Fruit fly (Drosophila melanogaster) whole organism, adult: Measurements from ENCODE around the gene CG13678.

ENCODE experiments used
- CG11617 ChIP-seq: fragments of 200-800 bp; sonication (Bioruptor generic); optimal IDR thresholded peaks from 2 replicates; lab custom pipeline; 2017; ENCODE audit warnings: mild to moderate bottlenecking, missing biosample characterization, missing genetic modification reagents, missing genetic modification characterization
- CG12768 ChIP-seq: fragments of 200-800 bp; sonication (Bioruptor generic); optimal IDR thresholded peaks from 2 replicates; lab custom pipeline; 2017; ENCODE audit warnings: missing biosample characterization, missing genetic modification characterization, mild to moderate bottlenecking, moderate library complexity, missing genetic modification reagents
- CG14711 ChIP-seq: fragments of 200-800 bp; sonication (Bioruptor generic); optimal IDR thresholded peaks from 2 replicates; lab custom pipeline; 2018; ENCODE audit warnings: missing biosample characterization, mild to moderate bottlenecking, missing genetic modification characterization, moderate library complexity
- CG1620 ChIP-seq: fragments of 200-800 bp; sonication (Bioruptor generic); optimal IDR thresholded peaks from 2 replicates; lab custom pipeline; 2016; ENCODE audit warnings: missing biosample characterization, missing genetic modification characterization
- CG33017 ChIP-seq: fragments of 200-800 bp; sonication (Bioruptor generic); optimal IDR thresholded peaks from 2 replicates; lab custom pipeline; 2018; ENCODE audit warnings: missing biosample characterization, mild to moderate bottlenecking, missing genetic modification characterization, moderate library complexity
- CG5204 ChIP-seq: fragments of 200-800 bp; sonication (Bioruptor generic); optimal IDR thresholded peaks from 2 replicates; lab custom pipeline; 2016; ENCODE audit warnings: missing biosample characterization, missing genetic modification characterization
- CG7045 ChIP-seq: fragments of 200-800 bp; sonication (Bioruptor generic); optimal IDR thresholded peaks from 2 replicates; lab custom pipeline; 2017; ENCODE audit warnings: missing biosample characterization, mild to moderate bottlenecking, missing genetic modification characterization
- CG7101 ChIP-seq: fragments of 200-800 bp; sonication (Bioruptor generic); optimal IDR thresholded peaks from 2 replicates; lab custom pipeline; 2018; ENCODE audit warnings: missing biosample characterization, mild to moderate bottlenecking, missing genetic modification characterization, moderate library complexity
- Clk ChIP-seq: fragments of 200-800 bp; sonication (Bioruptor generic); optimal IDR thresholded peaks from 2 replicates; lab custom pipeline; 2017; ENCODE audit warnings: missing biosample characterization, missing genetic modification characterization
- Crg-1 ChIP-seq: fragments of 200-800 bp; sonication (Bioruptor generic); optimal IDR thresholded peaks from 2 replicates; lab custom pipeline; 2016; ENCODE audit warnings: missing biosample characterization, missing genetic modification characterization
- Hr96 ChIP-seq: fragments of 200-800 bp; sonication (Bioruptor generic); optimal IDR thresholded peaks from 2 replicates; lab custom pipeline; 2016; ENCODE audit warnings: missing biosample characterization, missing genetic modification characterization
- Mnt ChIP-seq: fragments of 200-800 bp; sonication (Bioruptor generic); optimal IDR thresholded peaks from 2 replicates; lab custom pipeline; 2016; ENCODE audit warnings: missing biosample characterization, mild to moderate bottlenecking, missing genetic modification characterization
- bab1 ChIP-seq: fragments of 200-800 bp; sonication (Bioruptor generic); optimal IDR thresholded peaks from 3 replicates; lab custom pipeline; 2019; ENCODE audit warnings: missing biosample characterization, mild to moderate bottlenecking, missing genetic modification characterization, moderate library complexity
- cic ChIP-seq: fragments of 200-800 bp; sonication (Bioruptor generic); optimal IDR thresholded peaks from 2 replicates; lab custom pipeline; 2017; ENCODE audit warnings: missing biosample characterization, mild to moderate bottlenecking, missing genetic modification characterization, moderate library complexity
- cnc ChIP-seq, 2 experiments: fragments of >200 bp; optimal IDR thresholded peaks; 2 replicates each; lab custom pipeline; 2017
- kay ChIP-seq: fragments of 200-800 bp; sonication (Bioruptor generic); peaks from one replicate; lab custom pipeline; 2016; ENCODE audit warnings: missing biosample characterization, missing genetic modification characterization, borderline replicate concordance
- ovo ChIP-seq: fragments of 200-800 bp; sonication (Bioruptor generic); optimal IDR thresholded peaks from 2 replicates; lab custom pipeline; 2016; ENCODE audit warnings: missing biosample characterization, missing genetic modification characterization
- pad ChIP-seq: fragments of 200-800 bp; sonication (Bioruptor generic); optimal IDR thresholded peaks from 3 replicates; lab custom pipeline; 2017; ENCODE audit warnings: missing biosample characterization, missing genetic modification characterization, mild to moderate bottlenecking, moderate library complexity, missing genetic modification reagents
- tj ChIP-seq: fragments of 200-800 bp; sonication (Bioruptor generic); optimal IDR thresholded peaks from 3 replicates; lab custom pipeline; 2017; ENCODE audit warnings: missing biosample characterization, mild to moderate bottlenecking, missing genetic modification characterization, moderate library complexity
- toe ChIP-seq: fragments of 200-800 bp; sonication (Bioruptor generic); optimal IDR thresholded peaks from 2 replicates; lab custom pipeline; 2016; ENCODE audit warnings: missing biosample characterization, missing genetic modification characterization

The CG13678 gene

dm6 chr3L:8186627-8187396 is 35.1 kb upstream of the CG13678 start, which contains the start of the genes ERR and Atg18a:
TSS of gene ERR (minus strand) at chr3L:8186671.
TSS of gene Atg18a (plus strand) at chr3L:8186857.
- TF ChIP-seq cnc (optimal IDR thresholded peaks at IDR 0.05; lab: Kevin White, UChicago), result no peak
- TF ChIP-seq CG5204 (GFP tag; lab: Kevin White, UChicago), result no peak
- TF ChIP-seq CG14711 (tag; lab: Kevin White, UChicago), result peak; percentile 82
- peak; percentile 92 for TF ChIP-seq Hr96 (GFP tag; lab: Kevin White, UChicago)
- peak; percentile 83 for TF ChIP-seq CG33017
- TF ChIP-seq cic, result peak; percentile 76
- TF ChIP-seq pad (GFP tag; lab: Kevin White, UChicago), result peak; percentile 84
- peak; percentile 86 for TF ChIP-seq ovo (GFP tag; lab: Kevin White, UChicago)
- TF ChIP-seq CG1620, result peak; percentile 96
- peak; percentile 65 for TF ChIP-seq kay (GFP tag; lab: Kevin White, UChicago)
- peak; percentile 89 for TF ChIP-seq CG11617 (GFP tag; lab: Kevin White, UChicago)
- peak; percentile 88 for TF ChIP-seq Mnt (GFP tag; lab: Kevin White, UChicago)
- peak; percentile 93 for TF ChIP-seq Clk (GFP tag; lab: Kevin White, UChicago)
- TF ChIP-seq CG7045, result peak; percentile 89
- peak; percentile 88 for TF ChIP-seq CG12768 (GFP tag; lab: Kevin White, UChicago)
- peak; percentile 90 for TF ChIP-seq CG7101 (tag; lab: Kevin White, UChicago)
- TF ChIP-seq bab1 (GFP tag; lab: Kevin White, UChicago), result peak; percentile 89
- peak; percentile 96 for TF ChIP-seq toe (GFP tag; lab: Kevin White, UChicago)
- peak; percentile 68 for TF ChIP-seq tj (GFP tag; lab: Kevin White, UChicago)
- peak; percentile 87 for TF ChIP-seq Crg-1 (GFP tag; lab: Kevin White, UChicago)

dm6 chr3L:8187397-8187811 is 34.5 kb upstream of the CG13678 start:
- TF ChIP-seq CG5204 (GFP tag; lab: Kevin White, UChicago), result no peak
- TF ChIP-seq CG7045, result no peak
- no peak for TF ChIP-seq pad (GFP tag; lab: Kevin White, UChicago)
- TF ChIP-seq ovo (GFP tag; lab: Kevin White, UChicago), result no peak
- no peak for TF ChIP-seq kay (GFP tag; lab: Kevin White, UChicago)
- no peak for TF ChIP-seq cic
- TF ChIP-seq CG33017, result no peak

- no peak for TF ChIP-seq Clk (GFP tag; lab: Kevin White, UChicago)
- no peak for TF ChIP-seq CG7101 (tag; lab: Kevin White, UChicago)
- TF ChIP-seq kay (GFP tag; lab: Kevin White, UChicago), result no peak
- TF ChIP-seq CG5204 (GFP tag; lab: Kevin White, UChicago), result no peak
- no peak for TF ChIP-seq pad (GFP tag; lab: Kevin White, UChicago)
- TF ChIP-seq CG33017, result no peak
- TF ChIP-seq CG12768 (GFP tag; lab: Kevin White, UChicago), result no peak
- no peak for TF ChIP-seq ovo (GFP tag; lab: Kevin White, UChicago)
- TF ChIP-seq CG7045, result no peak
- no peak for TF ChIP-seq bab1 (GFP tag; lab: Kevin White, UChicago)
- no peak for TF ChIP-seq Hr96 (GFP tag; lab: Kevin White, UChicago)
- no peak for TF ChIP-seq CG11617 (GFP tag; lab: Kevin White, UChicago)
These were observed 32.7 kb upstream of the CG13678 start for dm6 chr3L:8189234-8189633.

dm6 chr3L:8191042-8191613 is 30.8 kb upstream of the CG13678 start, which contains the start of gene MED24:
TSS of gene MED24 (plus strand) at chr3L:8191270.
- peak; percentile 20 for TF ChIP-seq Mnt (GFP tag; lab: Kevin White, UChicago)
- peak; percentile 14 for TF ChIP-seq CG7045
- TF ChIP-seq CG12768 (GFP tag; lab: Kevin White, UChicago), result no peak
- TF ChIP-seq CG33017, result peak; percentile 9
- peak; percentile 23 for TF ChIP-seq bab1 (GFP tag; lab: Kevin White, UChicago)
- peak; percentile 35 for TF ChIP-seq CG7101 (tag; lab: Kevin White, UChicago)
- TF ChIP-seq cic, result no peak
- TF ChIP-seq CG14711 (tag; lab: Kevin White, UChicago), result peak; percentile 53

dm6 chr3L:8193016-8193415 is 28.9 kb upstream of the CG13678 start, which contains the start of gene CG7387:
TSS of gene CG7387 (minus strand) at chr3L:8193116.
- TF ChIP-seq Hr96 (GFP tag; lab: Kevin White, UChicago), result no peak
- TF ChIP-seq bab1 (GFP tag; lab: Kevin White, UChicago), result no peak
- TF ChIP-seq Clk (GFP tag; lab: Kevin White, UChicago), result no peak
- no peak for TF ChIP-seq CG7101 (tag; lab: Kevin White, UChicago)
- no peak for TF ChIP-seq cic
- no peak for TF ChIP-seq CG1620
- TF ChIP-seq ovo (GFP tag; lab: Kevin White, UChicago), result no peak
- no peak for TF ChIP-seq pad (GFP tag; lab: Kevin White, UChicago)
- TF ChIP-seq CG12768 (GFP tag; lab: Kevin White, UChicago), result no peak
- TF ChIP-seq toe (GFP tag; lab: Kevin White, UChicago), result no peak
- no peak for TF ChIP-seq Crg-1 (GFP tag; lab: Kevin White, UChicago)
- no peak for TF ChIP-seq CG14711 (tag; lab: Kevin White, UChicago)
- no peak for TF ChIP-seq CG5204 (GFP tag; lab: Kevin White, UChicago)
- no peak for TF ChIP-seq tj (GFP tag; lab: Kevin White, UChicago)
